Worm (Caenorhabditis elegans) whole organism, L3 larva: ENCODE measurements around the gene C09F5.3.
"Not testable (repeated sequence)": the region's sequence is repeated elsewhere in the genome, so short reads cannot be mapped to it uniquely, and the experiment has no call there.

Experiments
- ama-1 ChIP-seq: fragments of 150-350 bp; optimal IDR thresholded peaks from 2 replicates; lab custom pipeline; 2018
- ceh-16 ChIP-seq: sonication (generic microtip); optimal IDR thresholded peaks from 2 replicates; lab custom pipeline; 2017; ENCODE audit warnings: missing biosample characterization, missing genetic modification characterization
- ceh-82 ChIP-seq: fragments of 150-350 bp; optimal IDR thresholded peaks from 2 replicates; lab custom pipeline; 2014; ENCODE audit warnings: missing biosample characterization, missing genetic modification characterization
- ceh-9 ChIP-seq: sonication (generic microtip); optimal IDR thresholded peaks from 2 replicates; lab custom pipeline; 2018; ENCODE audit warnings: missing biosample characterization, missing genetic modification characterization
- daf-12 ChIP-seq: fragments of 150-350 bp; optimal IDR thresholded peaks from 2 replicates; lab custom pipeline; 2014; ENCODE audit warnings: missing biosample characterization, missing genetic modification reagents, missing genetic modification characterization
- egl-27 ChIP-seq: sonication (generic microtip); optimal IDR thresholded peaks from 4 replicates; lab custom pipeline; 2017; ENCODE audit warnings: missing biosample characterization, missing genetic modification reagents, missing genetic modification characterization
- elt-1 ChIP-seq: fragments of 150-350 bp; optimal IDR thresholded peaks from 2 replicates; lab custom pipeline; 2014; ENCODE audit warnings: missing biosample characterization, missing genetic modification characterization
- elt-2 ChIP-seq: sonication (generic microtip); optimal IDR thresholded peaks from 2 replicates; lab custom pipeline; 2016; ENCODE audit warnings: missing genetic modification reagents, mild to moderate bottlenecking, missing genetic modification characterization, missing compliant biosample characterization
- elt-3 ChIP-seq, 3 experiments: fragments of 150-350 bp in 1 of 3; sonication (generic microtip) in 2 of 3; optimal IDR thresholded peaks; 2 replicates in 2 of 3; 4 replicates in 1 of 3; lab custom pipeline; 2014 to 2017; ENCODE audit warnings: missing biosample characterization in 3 of 3, missing genetic modification characterization in 3 of 3
- eor-1 ChIP-seq, 2 experiments: fragments of 150-350 bp; optimal IDR thresholded peaks; 2 replicates each; lab custom pipeline; 2014 to 2018; ENCODE audit warnings: missing biosample characterization in 2 of 2, missing genetic modification characterization in 2 of 2
- fkh-10 ChIP-seq: sonication (generic microtip); optimal IDR thresholded peaks from 2 replicates; lab custom pipeline; 2017; ENCODE audit warnings: missing biosample characterization, missing genetic modification reagents, missing genetic modification characterization
- fos-1 ChIP-seq: fragments of 150-350 bp; optimal IDR thresholded peaks from 2 replicates; lab custom pipeline; 2014; ENCODE audit warnings: missing biosample characterization, missing genetic modification characterization
- hmg-11 ChIP-seq: sonication (generic microtip); optimal IDR thresholded peaks from 2 replicates; lab custom pipeline; 2016; ENCODE audit warnings: missing genetic modification characterization, missing compliant biosample characterization
- jun-1 ChIP-seq: fragments of 150-350 bp; optimal IDR thresholded peaks from 2 replicates; lab custom pipeline; 2014; ENCODE audit warnings: missing biosample characterization, missing genetic modification reagents, missing genetic modification characterization
- lin-39 ChIP-seq: fragments of 150-350 bp; optimal IDR thresholded peaks from 2 replicates; lab custom pipeline; 2018; ENCODE audit warnings: missing biosample characterization, missing genetic modification reagents, missing genetic modification characterization
- lsy-12 ChIP-seq: sonication (generic microtip); optimal IDR thresholded peaks from 2 replicates; lab custom pipeline; 2016; ENCODE audit warnings: mild to moderate bottlenecking, missing genetic modification characterization, missing compliant biosample characterization
- mdl-1 ChIP-seq: fragments of 150-350 bp; optimal IDR thresholded peaks from 2 replicates; lab custom pipeline; 2014; ENCODE audit warnings: missing biosample characterization, missing genetic modification characterization
- mml-1 ChIP-seq: fragments of 150-350 bp; sonication (generic microtip); optimal IDR thresholded peaks from 3 replicates; lab custom pipeline; 2014; ENCODE audit warnings: missing biosample characterization, missing genetic modification characterization
- nfya-1 ChIP-seq: sonication (generic microtip); optimal IDR thresholded peaks from 2 replicates; lab custom pipeline; 2017; ENCODE audit warnings: missing genetic modification characterization, mild to moderate bottlenecking, missing compliant biosample characterization, antibody characterized with exemption, moderate library complexity; ENCODE audit not compliant: insufficient read depth
- nhr-12 ChIP-seq: fragments of 150-350 bp; optimal IDR thresholded peaks from 2 replicates; lab custom pipeline; 2014; ENCODE audit warnings: missing biosample characterization, missing genetic modification characterization
- nhr-237 ChIP-seq: fragments of 150-350 bp; optimal IDR thresholded peaks from 2 replicates; lab custom pipeline; 2014; ENCODE audit warnings: missing biosample characterization, missing genetic modification characterization
- nhr-25 ChIP-seq: sonication (generic microtip); optimal IDR thresholded peaks from 2 replicates; lab custom pipeline; 2017; ENCODE audit warnings: missing biosample characterization, missing genetic modification characterization
- nhr-28 ChIP-seq: fragments of 150-350 bp; optimal IDR thresholded peaks from 2 replicates; lab custom pipeline; 2014; ENCODE audit warnings: missing biosample characterization, missing genetic modification characterization
- nhr-43 ChIP-seq: sonication (generic microtip); optimal IDR thresholded peaks from 2 replicates; lab custom pipeline; 2016; ENCODE audit warnings: mild to moderate bottlenecking, missing genetic modification characterization, missing compliant biosample characterization; ENCODE audit not compliant: poor library complexity, severe bottlenecking
- nhr-76 ChIP-seq: fragments of 150-350 bp; sonication (generic microtip); optimal IDR thresholded peaks from 5 replicates; lab custom pipeline; 2014; ENCODE audit warnings: missing biosample characterization, missing genetic modification characterization
- pha-4 ChIP-seq: fragments of 150-350 bp; optimal IDR thresholded peaks from 2 replicates; lab custom pipeline; 2014; ENCODE audit warnings: missing biosample characterization, missing genetic modification reagents, missing genetic modification characterization
- pqm-1 ChIP-seq: fragments of 150-350 bp; optimal IDR thresholded peaks from 2 replicates; lab custom pipeline; 2017; ENCODE audit warnings: missing biosample characterization, missing genetic modification characterization, inconsistent platforms
- sea-2 ChIP-seq: fragments of 150-350 bp; sonication (generic microtip); optimal IDR thresholded peaks from 4 replicates; lab custom pipeline; 2014; ENCODE audit warnings: missing biosample characterization, missing genetic modification reagents, missing genetic modification characterization
- skn-1 ChIP-seq: fragments of 150-350 bp; optimal IDR thresholded peaks from 2 replicates; lab custom pipeline; 2014; ENCODE audit warnings: missing biosample characterization, missing genetic modification characterization
- snpc-4 ChIP-seq: fragments of 150-350 bp; optimal IDR thresholded peaks from 2 replicates; lab custom pipeline; 2014; ENCODE audit warnings: missing biosample characterization, missing genetic modification characterization
- unc-62 ChIP-seq: fragments of 150-350 bp; sonication (generic microtip); optimal IDR thresholded peaks from 4 replicates; lab custom pipeline; 2014; ENCODE audit warnings: missing biosample characterization, missing genetic modification reagents, missing genetic modification characterization
- zag-1 ChIP-seq: fragments of 150-350 bp; optimal IDR thresholded peaks from 2 replicates; lab custom pipeline; 2014; ENCODE audit warnings: missing biosample characterization, missing genetic modification characterization
- ztf-4 ChIP-seq: fragments of 150-350 bp; optimal IDR thresholded peaks from 2 replicates; lab custom pipeline; 2014; ENCODE audit warnings: missing biosample characterization, missing genetic modification characterization

C09F5.3 gene

ce11 chrIII:665173-665757 lies at the start of gene C09F5.3:
Gene C09F5.3 (minus strand): TSS chrIII:665266.
- TF ChIP-seq nhr-28 (no peak), jun-1 (tag; lab: Kevin White, UChicago) (no peak), ama-1 (lab: Kevin White, UChicago) (no peak), mml-1 (tag; lab: Kevin White, UChicago) (no peak), hmg-11 (tag; lab: Kevin White, UChicago) (no peak), fos-1 (tag; lab: Kevin White, UChicago) (no peak), fkh-10 (GFP tag; lab: Kevin White, UChicago) (no peak), nhr-43 (tag; lab: Kevin White, UChicago) (no peak)

ce11 chrIII:710042-710441 lies 45.0 kb upstream of the C09F5.3 start:
- TF ChIP-seq pqm-1 (tag; lab: Kevin White, UChicago) = no peak

- no peak for TF ChIP-seq egl-27 (tag; lab: Kevin White, UChicago)
- TF ChIP-seq nhr-76 (tag; lab: Kevin White, UChicago) = no peak
- TF ChIP-seq sea-2 = no peak
- no peak for TF ChIP-seq elt-2 (tag; lab: Kevin White, UChicago)
- no peak for TF ChIP-seq eor-1 (tag; optimal IDR thresholded peaks at IDR 0.05; lab: Kevin White, UChicago)
- TF ChIP-seq unc-62 = no peak
Observed at ce11 chrIII:698814-699213, 33.7 kb upstream of the C09F5.3 start.

ce11 chrIII:696372-696771 lies 31.3 kb upstream of the C09F5.3 start, which contains the start of gene sel-15:
Gene sel-15 (minus strand): TSS chrIII:696472.
- TF ChIP-seq daf-12 (tag; lab: Kevin White, UChicago) (no peak), nhr-12 (tag; lab: Kevin White, UChicago) (no peak), mdl-1 (tag; lab: Kevin White, UChicago) (no peak), elt-2 (tag; lab: Kevin White, UChicago) (no peak)
- TF ChIP-seq, all 47 proteins: peak for 0

- TF ChIP-seq unc-62 (no peak), elt-1 (tag; lab: Kevin White, UChicago) (no peak), nfya-1 (no peak), elt-2 (tag; lab: Kevin White, UChicago) (no peak)
Observed at ce11 chrIII:691933-692332, 26.9 kb upstream of the C09F5.3 start, which contains the start of gene W02B3.7. Gene W02B3.7 (minus strand): TSS chrIII:692033.

ce11 chrIII:688869-689268 lies 23.8 kb upstream of the C09F5.3 start, which contains the start of gene elf-1:
Gene elf-1 (plus strand): TSS chrIII:689169.
- not testable (repeated sequence) for TF ChIP-seq pha-4; fkh-10 (GFP tag; lab: Kevin White, UChicago); jun-1 (tag; lab: Kevin White, UChicago)

ce11 chrIII:688083-688482 lies 23.0 kb upstream of the C09F5.3 start:
- TF ChIP-seq ztf-4 = no peak
- TF ChIP-seq ceh-9 (tag; lab: Kevin White, UChicago) = no peak
- no peak for TF ChIP-seq mml-1 (tag; lab: Kevin White, UChicago)
- no peak for TF ChIP-seq sea-2
- no peak for TF ChIP-seq ceh-82 (tag; lab: Kevin White, UChicago)
- TF ChIP-seq zag-1 (tag; lab: Kevin White, UChicago) = no peak
- no peak for TF ChIP-seq egl-27 (tag; lab: Kevin White, UChicago)
- TF ChIP-seq snpc-4 (tag; lab: Kevin White, UChicago) = no peak
- TF ChIP-seq pha-4 = no peak
- TF ChIP-seq elt-3 (tag; optimal IDR thresholded peaks at IDR 0.05; lab: Kevin White, UChicago) = no peak

ce11 chrIII:683318-683717 lies 18.3 kb upstream of the C09F5.3 start, which contains the start of gene W02B3.4:
Gene W02B3.4 (minus strand): TSS chrIII:683418.
- no peak for TF ChIP-seq nhr-25
- no peak for TF ChIP-seq ceh-9 (tag; lab: Kevin White, UChicago)
- TF ChIP-seq unc-62 = no peak
- TF ChIP-seq fos-1 (tag; lab: Kevin White, UChicago) = no peak
- no peak for TF ChIP-seq mml-1 (tag; lab: Kevin White, UChicago)
- no peak for TF ChIP-seq mdl-1 (tag; lab: Kevin White, UChicago)
- TF ChIP-seq nhr-237 = no peak
- TF ChIP-seq eor-1 (tag; optimal IDR thresholded peaks at IDR 0.05; lab: Kevin White, UChicago) = no peak
- TF ChIP-seq nhr-76 (tag; lab: Kevin White, UChicago) = no peak
- no peak for TF ChIP-seq ceh-82 (tag; lab: Kevin White, UChicago)
- no peak for TF ChIP-seq ceh-16 (tag; lab: Kevin White, UChicago)
- TF ChIP-seq skn-1 (tag; lab: Kevin White, UChicago) = no peak
- no peak for TF ChIP-seq ama-1 (lab: Kevin White, UChicago)
- no peak for TF ChIP-seq lin-39 (tag; lab: Kevin White, UChicago)
- TF ChIP-seq egl-27 (tag; lab: Kevin White, UChicago) = no peak
- no peak for TF ChIP-seq lsy-12 (tag; lab: Kevin White, UChicago)
